Worm (Caenorhabditis elegans): ENCODE results near the gene F56D6.9.

Gene F56D6.9

ce11 chrIV:3918160-3918559 lies 26.0 kb downstream of the F56D6.9 start, which contains the start of gene F56D6.23:
Gene F56D6.23, plus strand, starts transcription at chrIV:3918460.
- TF ChIP-seq C16A3.4 (tag; optimal IDR thresholded peaks at IDR 0.05) (no peak), pag-3 (tag; optimal IDR thresholded peaks at IDR 0.05; ENCODE audit: borderline replicate concordance, insufficient read depth) (no peak), nhr-47 (tag; optimal IDR thresholded peaks at IDR 0.05) (no peak), snu-23 (GFP tag; optimal IDR thresholded peaks at IDR 0.05) (no peak), sox-4 (tag; optimal IDR thresholded peaks at IDR 0.05) (no peak), fkh-10 (GFP tag; optimal IDR thresholded peaks at IDR 0.05) (no peak), unc-86 (tag; optimal IDR thresholded peaks at IDR 0.05) (no peak), ama-1 (optimal IDR thresholded peaks at IDR 0.05) (no peak), ceh-8 (GFP tag; optimal IDR thresholded peaks at IDR 0.05) (no peak), mdl-1 (tag; optimal IDR thresholded peaks at IDR 0.05) (no peak), dsc-1 (tag; optimal IDR thresholded peaks at IDR 0.05) (no peak), unc-30 (tag; optimal IDR thresholded peaks at IDR 0.05) (no peak), nhr-28 (tag; optimal IDR thresholded peaks at IDR 0.05) (no peak), unc-98 (GFP tag; IDR thresholded peaks at IDR 0.05) (no peak), lin-15B (tag; optimal IDR thresholded peaks at IDR 0.05) (no peak), dpl-1 (GFP tag; optimal IDR thresholded peaks at IDR 0.05) (no peak), ztf-4 (tag; optimal IDR thresholded peaks at IDR 0.05) (no peak), egl-13 (tag; optimal IDR thresholded peaks at IDR 0.05) (no peak)

- TF ChIP-seq aly-2 (tag; optimal IDR thresholded peaks at IDR 0.05) (no peak), mab-9 (GFP tag; IDR thresholded peaks at IDR 0.05) (no peak), alr-1 (tag; optimal IDR thresholded peaks at IDR 0.05; ENCODE audit: borderline replicate concordance) (no peak), fkh-4 (tag; optimal IDR thresholded peaks at IDR 0.05; ENCODE audit: borderline replicate concordance) (no peak), blmp-1 (tag; optimal IDR thresholded peaks at IDR 0.05) (no peak), lsy-2 (tag; optimal IDR thresholded peaks at IDR 0.05) (no peak), lin-15B (tag; optimal IDR thresholded peaks at IDR 0.05) (no peak), jun-1 (tag; optimal IDR thresholded peaks at IDR 0.05) (no peak), nhr-28 (tag; optimal IDR thresholded peaks at IDR 0.05) (no peak), hpl-2 (GFP tag; optimal IDR thresholded peaks at IDR 0.05) (no peak), nhr-84 (tag; optimal IDR thresholded peaks at IDR 0.05) (no peak), fos-1 (tag; optimal IDR thresholded peaks at IDR 0.05) (no peak), snpc-4 (tag; optimal IDR thresholded peaks at IDR 0.05) (no peak), fkh-8 (tag; optimal IDR thresholded peaks at IDR 0.05) (no peak), pag-3 (tag; optimal IDR thresholded peaks at IDR 0.05; ENCODE audit: borderline replicate concordance, insufficient read depth) (no peak), lin-13 (GFP tag; optimal IDR thresholded peaks at IDR 0.05) (no peak), swsn-7 (tag; optimal IDR thresholded peaks at IDR 0.05) (no peak), nhr-47 (tag; optimal IDR thresholded peaks at IDR 0.05) (no peak), lin-35 (GFP tag; optimal IDR thresholded peaks at IDR 0.05) (no peak), unc-62 (GFP tag; optimal IDR thresholded peaks at IDR 0.05) (no peak)
These were observed 27.4 kb downstream of the F56D6.9 start, which contains the start of gene srz-19 for ce11 chrIV:3919506-3919905. Gene srz-19, plus strand, starts transcription at chrIV:3919806.

ce11 chrIV:3921898-3922297 lies 29.8 kb downstream of the F56D6.9 start, which contains the start of gene clec-67:
Gene clec-67, plus strand, starts transcription at chrIV:3922165.
- no peak for TF ChIP-seq lin-39 (tag; optimal IDR thresholded peaks at IDR 0.05)
- TF ChIP-seq zag-1 (tag; optimal IDR thresholded peaks at IDR 0.05): no peak
- TF ChIP-seq ama-1 (optimal IDR thresholded peaks at IDR 0.05): no peak
- TF ChIP-seq vab-15 (tag; optimal IDR thresholded peaks at IDR 0.05): no peak
- TF ChIP-seq xbp-1 (tag; optimal IDR thresholded peaks at IDR 0.05): no peak
- no peak for TF ChIP-seq nhr-20 (tag; optimal IDR thresholded peaks at IDR 0.05)
- TF ChIP-seq pqm-1 (tag; optimal IDR thresholded peaks at IDR 0.05): peak; percentile 21
- peak; percentile 94 for TF ChIP-seq elt-2 (tag; optimal IDR thresholded peaks at IDR 0.05)

Measured in whole organism, L1 larva.